Fruit fly (Drosophila melanogaster) whole organism, embryonic: Measurements from ENCODE around the gene CG10809.

Source experiments
- Adf1 ChIP-seq: fragments of 200-800 bp; sonication (Bioruptor generic); IDR thresholded peaks from 2 replicates; pipeline ENCODE4 v1.3.6; 2022; ENCODE audit warnings: missing biosample characterization, missing genetic modification characterization
- Atf6 ChIP-seq: fragments of 200-800 bp; sonication (Bioruptor generic); IDR thresholded peaks from 2 replicates; pipeline ENCODE4 v1.3.6; 2022; ENCODE audit warnings: missing biosample characterization, missing genetic modification characterization
- Blimp-1 ChIP-seq: fragments of 200-800 bp; sonication (Bioruptor generic); optimal IDR thresholded peaks from 3 replicates; lab custom pipeline; 2018; ENCODE audit warnings: missing biosample characterization, missing genetic modification characterization, mild to moderate bottlenecking, moderate library complexity, missing genetic modification reagents
- CG10431 ChIP-seq: fragments of 200-800 bp; sonication (Bioruptor generic); optimal IDR thresholded peaks from 3 replicates; lab custom pipeline; 2018; ENCODE audit warnings: missing biosample characterization, mild to moderate bottlenecking, missing genetic modification characterization
- CG11085 ChIP-seq: fragments of 200-800 bp; sonication (Bioruptor generic); IDR thresholded peaks from 2 replicates; pipeline ENCODE4 v1.3.6; 2022; ENCODE audit warnings: missing biosample characterization, missing genetic modification characterization
- CG12071 ChIP-seq: fragments of 200-800 bp; sonication (Bioruptor generic); optimal IDR thresholded peaks from 3 replicates; lab custom pipeline; 2018; ENCODE audit warnings: missing biosample characterization, mild to moderate bottlenecking, missing genetic modification characterization
- CG12299 ChIP-seq: fragments of 200-800 bp; sonication (Bioruptor generic); optimal IDR thresholded peaks from 2 replicates; lab custom pipeline; 2018; ENCODE audit warnings: missing biosample characterization, mild to moderate bottlenecking, missing genetic modification characterization
- CG14667 ChIP-seq: fragments of 200-800 bp; sonication (Bioruptor generic); IDR thresholded peaks from 2 replicates; pipeline ENCODE4 v1.3.6; 2022; ENCODE audit warnings: missing biosample characterization, missing genetic modification characterization
- CG14965 ChIP-seq: fragments of 200-800 bp; sonication (Bioruptor generic); optimal IDR thresholded peaks from 2 replicates; lab custom pipeline; 2016; ENCODE audit warnings: missing biosample characterization, missing genetic modification characterization, borderline replicate concordance
- CG15073 ChIP-seq: fragments of 200-800 bp; sonication (Bioruptor generic); optimal IDR thresholded peaks from 2 replicates; lab custom pipeline; 2016; ENCODE audit warnings: missing biosample characterization, missing genetic modification characterization
- CG17385 ChIP-seq: fragments of 200-800 bp; sonication (Bioruptor generic); optimal IDR thresholded peaks from 3 replicates; lab custom pipeline; 2018; ENCODE audit warnings: missing biosample characterization, mild to moderate bottlenecking, missing genetic modification characterization
- CG18011 ChIP-seq: fragments of 200-800 bp; sonication (Bioruptor generic); optimal IDR thresholded peaks from 2 replicates; lab custom pipeline; 2017; ENCODE audit warnings: missing biosample characterization, missing genetic modification characterization, mild to moderate bottlenecking, moderate library complexity, missing genotype
- CG18599 ChIP-seq: fragments of 200-800 bp; sonication (Bioruptor generic); optimal IDR thresholded peaks from 3 replicates; lab custom pipeline; 2017; ENCODE audit warnings: missing biosample characterization, missing genetic modification characterization, mild to moderate bottlenecking, moderate library complexity, missing genetic modification reagents
- CG2875 ChIP-seq: fragments of 200-800 bp; sonication (Bioruptor generic); optimal IDR thresholded peaks from 2 replicates; lab custom pipeline; 2017; ENCODE audit warnings: missing biosample characterization, mild to moderate bottlenecking, missing genetic modification characterization, missing genetic modification reagents
- CG2889 ChIP-seq: fragments of 200-800 bp; sonication (Bioruptor generic); IDR thresholded peaks from 3 replicates; pipeline ENCODE4 v1.3.6; 2022; ENCODE audit warnings: missing biosample characterization, missing genetic modification characterization
- CG31388 ChIP-seq: fragments of 200-800 bp; sonication (Bioruptor generic); optimal IDR thresholded peaks from 2 replicates; lab custom pipeline; 2016; ENCODE audit warnings: missing biosample characterization, missing genetic modification characterization
- CG32772 ChIP-seq: fragments of 200-800 bp; sonication (Bioruptor generic); IDR thresholded peaks from 2 replicates; pipeline ENCODE4 v1.3.6; 2022; ENCODE audit warnings: missing biosample characterization, missing genetic modification characterization
- CG3995 ChIP-seq: fragments of 200-800 bp; sonication (Bioruptor generic); optimal IDR thresholded peaks from 3 replicates; lab custom pipeline; 2016; ENCODE audit warnings: missing biosample characterization, missing genetic modification characterization
- CG4328 ChIP-seq: fragments of 200-800 bp; sonication (Bioruptor generic); optimal IDR thresholded peaks from 3 replicates; lab custom pipeline; 2017; ENCODE audit warnings: missing biosample characterization, missing genetic modification reagents, missing genetic modification characterization
- CG4404 ChIP-seq: fragments of 200-800 bp; sonication (Bioruptor generic); IDR thresholded peaks from 2 replicates; pipeline ENCODE4 v1.3.6; 2022; ENCODE audit warnings: missing biosample characterization, missing genetic modification characterization
- CG4854 ChIP-seq: fragments of 200-800 bp; sonication (Bioruptor generic); optimal IDR thresholded peaks from 2 replicates; lab custom pipeline; 2016; ENCODE audit warnings: missing biosample characterization, missing genetic modification characterization, inconsistent platforms
- CG5180 ChIP-seq: fragments of 200-800 bp; sonication (Bioruptor generic); optimal IDR thresholded peaks from 3 replicates; lab custom pipeline; 2017; ENCODE audit warnings: missing biosample characterization, missing genetic modification characterization, mild to moderate bottlenecking, moderate library complexity, missing genetic modification reagents
- CG5245 ChIP-seq: fragments of 200-800 bp; sonication (Bioruptor generic); optimal IDR thresholded peaks from 3 replicates; lab custom pipeline; 2016; ENCODE audit warnings: missing biosample characterization, missing genetic modification characterization
- CG9876 ChIP-seq: fragments of 200-800 bp; sonication (Bioruptor generic); optimal IDR thresholded peaks from 2 replicates; lab custom pipeline; 2016; ENCODE audit warnings: missing biosample characterization, missing genetic modification characterization
- Dbx ChIP-seq: fragments of 200-800 bp; sonication (Bioruptor generic); IDR thresholded peaks from 3 replicates; pipeline ENCODE4 v1.3.6; 2022; ENCODE audit warnings: missing biosample characterization, missing genetic modification characterization
- Hmx ChIP-seq: fragments of 200-800 bp; sonication (Bioruptor generic); optimal IDR thresholded peaks from 2 replicates; lab custom pipeline; 2016; ENCODE audit warnings: missing biosample characterization, missing genetic modification characterization
- Hr3 ChIP-seq: fragments of 200-800 bp; sonication (Bioruptor generic); optimal IDR thresholded peaks from 3 replicates; lab custom pipeline; 2016; ENCODE audit warnings: missing biosample characterization, missing genetic modification characterization
- Kr ChIP-seq: fragments of 200-800 bp; sonication (Bioruptor generic); optimal IDR thresholded peaks from 2 replicates; lab custom pipeline; 2017; ENCODE audit warnings: missing biosample characterization, mild to moderate bottlenecking, missing genetic modification characterization
- Sry-δ ChIP-seq: fragments of 200-800 bp; sonication (Bioruptor generic); optimal IDR thresholded peaks from 2 replicates; lab custom pipeline; 2016; ENCODE audit warnings: missing biosample characterization, missing genetic modification characterization
- Tbp ChIP-seq: fragments of >200 bp; optimal IDR thresholded peaks from 2 replicates; lab custom pipeline; 2018; ENCODE audit warnings: missing biosample characterization, missing genetic modification characterization
- Vsx1 ChIP-seq: fragments of 200-800 bp; sonication (Bioruptor generic); optimal IDR thresholded peaks from 2 replicates; lab custom pipeline; 2017; ENCODE audit warnings: missing biosample characterization, mild to moderate bottlenecking, missing genetic modification characterization, missing genetic modification reagents
- Xbp1 ChIP-seq: fragments of 200-800 bp; sonication (Bioruptor generic); optimal IDR thresholded peaks from 3 replicates; lab custom pipeline; 2016; ENCODE audit warnings: missing biosample characterization, mild to moderate bottlenecking, missing genetic modification characterization
- Xrp1 ChIP-seq: fragments of 200-800 bp; sonication (Bioruptor generic); IDR thresholded peaks from 2 replicates; pipeline ENCODE4 v1.3.6; 2022; ENCODE audit warnings: missing biosample characterization, missing genetic modification characterization
- ase ChIP-seq: fragments of 200-800 bp; sonication (Bioruptor generic); IDR thresholded peaks from 3 replicates; pipeline ENCODE4 v1.3.6; 2022; ENCODE audit warnings: missing biosample characterization, missing genetic modification characterization
- bigmax ChIP-seq: fragments of 200-800 bp; sonication (Bioruptor generic); optimal IDR thresholded peaks from 2 replicates; lab custom pipeline; 2018; ENCODE audit warnings: missing biosample characterization, mild to moderate bottlenecking, missing genetic modification characterization
- chif ChIP-seq, 2 experiments: fragments of 200-800 bp; sonication (Bioruptor generic); optimal IDR thresholded peaks; 3 replicates each; lab custom pipeline; 2016; ENCODE audit warnings: missing biosample characterization in 2 of 2, missing genetic modification characterization in 2 of 2
- chm ChIP-seq: fragments of 200-800 bp; sonication (Bioruptor generic); IDR thresholded peaks from 2 replicates; pipeline ENCODE4 v1.3.6; 2022; ENCODE audit warnings: missing biosample characterization, missing genetic modification characterization
- chn ChIP-seq: fragments of 200-800 bp; sonication (Bioruptor generic); optimal IDR thresholded peaks from 2 replicates; lab custom pipeline; 2016; ENCODE audit warnings: missing biosample characterization, missing genetic modification characterization
- fd64A ChIP-seq: fragments of 200-800 bp; sonication (Bioruptor generic); optimal IDR thresholded peaks from 3 replicates; lab custom pipeline; 2018; ENCODE audit warnings: missing biosample characterization, mild to moderate bottlenecking, missing genetic modification characterization
- fu2 ChIP-seq: fragments of 200-800 bp; sonication (Bioruptor generic); optimal IDR thresholded peaks from 2 replicates; lab custom pipeline; 2016; ENCODE audit warnings: missing biosample characterization, missing genetic modification characterization
- gem ChIP-seq: fragments of 200-800 bp; sonication (Bioruptor generic); optimal IDR thresholded peaks from 2 replicates; lab custom pipeline; 2019; ENCODE audit warnings: missing biosample characterization, mild to moderate bottlenecking, missing genetic modification characterization, moderate library complexity
- hb ChIP-seq: fragments of 200-800 bp; sonication (Bioruptor generic); IDR thresholded peaks from 3 replicates; pipeline ENCODE4 v1.3.6; 2022; ENCODE audit warnings: missing biosample characterization, missing genetic modification characterization; ENCODE audit not compliant: partially characterized antibody
- hbn ChIP-seq: fragments of 200-800 bp; sonication (Bioruptor generic); IDR thresholded peaks from 2 replicates; pipeline ENCODE4 v1.3.6; 2022; ENCODE audit warnings: missing biosample characterization, missing genetic modification characterization; ENCODE audit not compliant: partially characterized antibody
- lola ChIP-seq, 3 experiments: fragments of >200 bp in 2 of 3; fragments of 200-800 bp in 1 of 3; sonication (Bioruptor generic) in 1 of 3; optimal IDR thresholded peaks; 2 replicates each; lab custom pipeline; 2017 to 2019; ENCODE audit warnings: missing biosample characterization in 3 of 3, missing genetic modification characterization in 3 of 3, mild to moderate bottlenecking in 1 of 3, moderate library complexity in 1 of 3
- lov ChIP-seq, 2 experiments: fragments of 200-800 bp in 1 of 2; fragments of >200 bp in 1 of 2; sonication (Bioruptor generic) in 1 of 2; IDR thresholded peaks in 1 of 2; optimal IDR thresholded peaks in 1 of 2; 2 replicates in 1 of 2; 3 replicates in 1 of 2; pipeline versions ENCODE4 v1.3.6 to Lab custom; 2017 to 2022; ENCODE audit warnings: missing biosample characterization in 1 of 2, missing genetic modification characterization in 1 of 2
- nau ChIP-seq: fragments of 200-800 bp; sonication (Bioruptor generic); optimal IDR thresholded peaks from 3 replicates; lab custom pipeline; 2017; ENCODE audit warnings: missing biosample characterization, mild to moderate bottlenecking, missing genetic modification characterization, missing genetic modification reagents
- rib ChIP-seq: fragments of 200-800 bp; sonication (Bioruptor generic); IDR thresholded peaks from 2 replicates; pipeline ENCODE4 v1.3.6; 2022; ENCODE audit warnings: missing biosample characterization, missing genetic modification characterization
- row ChIP-seq: fragments of 200-800 bp; sonication (Bioruptor generic); IDR thresholded peaks from 3 replicates; pipeline ENCODE4 v1.3.6; 2022; ENCODE audit warnings: missing biosample characterization, missing genetic modification characterization
- stc ChIP-seq: fragments of 200-800 bp; sonication (Bioruptor generic); IDR thresholded peaks from 2 replicates; pipeline ENCODE4 v1.3.6; 2022; ENCODE audit warnings: missing biosample characterization, missing genetic modification characterization
- ttk ChIP-seq: fragments of 200-800 bp; sonication (Bioruptor generic); IDR thresholded peaks from 2 replicates; pipeline ENCODE4 v2.1.2; 2022; ENCODE audit warnings: missing biosample characterization, missing genetic modification characterization

CG10809 gene

dm6 chr3L:9853895-9854470 lies 5.7 kb downstream of the CG10809 start (continued):
- no peak for TF ChIP-seq Hr3 (GFP tag; lab: Kevin White, UChicago)
- TF ChIP-seq CG14667 (GFP tag; lab: Robert Waterston, UW), result no peak
- TF ChIP-seq CG5180, result no peak
- TF ChIP-seq row (GFP tag; lab: Robert Waterston, UW), result 0 out of 3 replicates have a peak, but pooled peaks have one; percentile 20
- peak; percentile 62 for TF ChIP-seq rib (GFP tag; lab: Robert Waterston, UW)
- no peak for TF ChIP-seq Blimp-1 (GFP tag; lab: Kevin White, UChicago)
- no peak; the same call in 1 of the 2 replicates for TF ChIP-seq Adf1
- TF ChIP-seq chm, result peak; percentile 26; the same call in 1 of the 2 replicates
- peak; percentile 23 for TF ChIP-seq CG17385 (GFP tag; lab: Kevin White, UChicago)
- no peak for TF ChIP-seq Sry-δ (GFP tag; lab: Kevin White, UChicago)
- no peak for TF ChIP-seq hb (GFP tag; lab: Robert Waterston, UW)
- TF ChIP-seq CG12299, result no peak
- TF ChIP-seq CG4328 (GFP tag; lab: Kevin White, UChicago), result no peak
- no peak for TF ChIP-seq ase (GFP tag; lab: Robert Waterston, UW)
- no peak for TF ChIP-seq Xbp1 (GFP tag; lab: Kevin White, UChicago)
- no peak for TF ChIP-seq chif (GFP tag; optimal IDR thresholded peaks at IDR 0.05; lab: Kevin White, UChicago)
- no peak for TF ChIP-seq CG2875
- no peak for TF ChIP-seq Xrp1 (GFP tag; lab: Robert Waterston, UW)
- TF ChIP-seq CG18599 (GFP tag; lab: Kevin White, UChicago), result peak; percentile 21
- TF ChIP-seq Vsx1 (GFP tag; lab: Kevin White, UChicago), result no peak
- no peak for TF ChIP-seq CG10431 (GFP tag; lab: Kevin White, UChicago)
- no peak for TF ChIP-seq CG4404 (GFP tag; lab: Robert Waterston, UW)
- TF ChIP-seq CG32772, result peak; percentile 85
- no peak for TF ChIP-seq stc (GFP tag; lab: Robert Waterston, UW)
- no peak for TF ChIP-seq CG5245 (GFP tag; lab: Kevin White, UChicago)
- TF ChIP-seq fu2 (GFP tag; lab: Kevin White, UChicago), result no peak
- peak; percentile 95 for TF ChIP-seq CG18011 (GFP tag; lab: Kevin White, UChicago)
- TF ChIP-seq CG11085, result no peak
- TF ChIP-seq nau (GFP tag; lab: Kevin White, UChicago), result no peak
- peak; percentile 15 for TF ChIP-seq CG12071
- no peak for TF ChIP-seq CG2889 (GFP tag; lab: Robert Waterston, UW)
- no peak for TF ChIP-seq Kr (GFP tag; lab: Kevin White, UChicago)
- TF ChIP-seq CG31388, result no peak
- no peak for TF ChIP-seq Hmx
- TF ChIP-seq CG14965 (GFP tag; lab: Kevin White, UChicago), result no peak
- no peak for TF ChIP-seq hbn (GFP tag; lab: Robert Waterston, UW)
- 0 out of 3 replicates have a peak, but pooled peaks have one; percentile 21 for TF ChIP-seq Dbx (GFP tag; lab: Robert Waterston, UW)
- TF ChIP-seq fd64A (GFP tag; lab: Kevin White, UChicago), result peak; percentile 35
- no peak for TF ChIP-seq bigmax
- no peak for TF ChIP-seq CG15073 (GFP tag; lab: Kevin White, UChicago)
- TF ChIP-seq chn (GFP tag; lab: Kevin White, UChicago), result peak; percentile 67
- peak in 1 of 3 experiments; percentile 54 for TF ChIP-seq lola (GFP tag; optimal IDR thresholded peaks at IDR 0.05; lab: Kevin White, UChicago)
- no peak for TF ChIP-seq lov (optimal IDR thresholded peaks at IDR 0.05; lab: Kevin White, UChicago)
- no peak for TF ChIP-seq lov (GFP tag; IDR thresholded peaks at IDR 0.05; lab: Robert Waterston, UW)
- TF ChIP-seq Tbp, result no peak
- TF ChIP-seq CG9876 (GFP tag; lab: Kevin White, UChicago), result no peak
- no peak for TF ChIP-seq CG4854 (GFP tag; lab: Kevin White, UChicago)
- TF ChIP-seq CG3995 (GFP tag; lab: Kevin White, UChicago), result no peak
- no peak for TF ChIP-seq gem (tag; lab: Kevin White, UChicago)
- TF ChIP-seq Atf6 (GFP tag; lab: Robert Waterston, UW), result peak; percentile 44; the same call in 1 of the 2 replicates
- peak; percentile 46; the same call in 1 of the 2 replicates for TF ChIP-seq ttk (GFP tag; lab: Robert Waterston, UW)
